Fruit fly (Drosophila melanogaster) whole organism: ENCODE results near the gene RpS14a.

ENCODE experiments used
- CG8478 ChIP-seq: fragments of >200 bp; optimal IDR thresholded peaks from 2 replicates; lab custom pipeline; 2018; ENCODE audit warnings: inconsistent platforms
- usp ChIP-seq: fragments of >200 bp; optimal IDR thresholded peaks from 2 replicates; lab custom pipeline; 2017; ENCODE audit warnings: missing biosample characterization, missing genetic modification characterization, mixed read lengths

- TF ChIP-seq CG8478 (lab: Kevin White, UChicago), result no peak
- TF ChIP-seq usp (GFP tag; lab: Kevin White, UChicago), result no peak
Observed at dm6 chrX:7933210-7933915, at the start of gene RpS14a, which contains the start of gene Dhdds.
